Worm (Caenorhabditis elegans): ENCODE data around the gene Y69A2AR.25.

Y69A2AR.25 gene

DNA sequence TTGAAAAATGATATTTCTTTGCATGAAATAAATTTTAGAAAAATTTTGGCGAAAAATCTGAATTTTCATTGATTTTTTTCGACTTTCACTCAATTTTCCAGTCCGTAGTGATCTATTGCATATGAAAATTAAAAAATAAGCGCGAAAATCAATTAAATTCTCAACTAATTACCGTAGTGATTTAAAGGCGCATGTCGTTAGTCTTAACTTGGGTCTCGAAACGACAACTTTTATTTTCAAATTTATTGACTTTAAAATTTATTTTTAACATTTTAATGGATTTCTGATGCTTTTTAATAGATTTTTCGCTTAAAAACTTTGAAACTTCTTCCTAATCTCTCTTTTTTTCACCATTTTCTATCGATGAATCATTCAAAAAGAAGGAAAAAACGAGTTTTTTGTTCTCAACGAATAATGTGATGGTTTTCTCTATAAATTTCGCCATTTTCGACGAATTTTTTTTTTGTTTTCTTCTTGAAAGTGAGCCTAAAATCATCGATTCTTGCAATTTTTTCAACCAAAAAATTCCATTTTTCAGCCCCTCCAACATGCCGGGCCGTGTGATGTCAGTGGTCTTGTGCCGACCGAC lies 39.4 kb upstream of the Y69A2AR.25 start, which contains the start of gene vamp-7 (continued):
- no peak for TF ChIP-seq nhr-27 (tag; optimal IDR thresholded peaks at IDR 0.05)
- TF ChIP-seq bed-1 (GFP tag; IDR thresholded peaks at IDR 0.05): 0 out of 2 replicates have a peak, but pooled peaks have one; percentile 71
- no peak for TF ChIP-seq ceh-27 (GFP tag; optimal IDR thresholded peaks at IDR 0.05)
- TF ChIP-seq K12H6.12 (tag; optimal IDR thresholded peaks at IDR 0.05): no peak
- no peak for TF ChIP-seq F23B12.7 (tag; optimal IDR thresholded peaks at IDR 0.05; ENCODE audit: insufficient read depth)
- TF ChIP-seq lag-1 (GFP tag; IDR thresholded peaks at IDR 0.05): no peak
- peak; percentile 53; the same call in 1 of the 2 replicates for TF ChIP-seq ceh-91 (GFP tag; IDR thresholded peaks at IDR 0.05)
- TF ChIP-seq rpc-1 (optimal IDR thresholded peaks at IDR 0.05): no peak
- TF ChIP-seq rpc-1 (tag; optimal IDR thresholded peaks at IDR 0.05): no peak
- no peak for TF ChIP-seq ets-4 (GFP tag; optimal IDR thresholded peaks at IDR 0.05)
- no peak for TF ChIP-seq mxl-1 (tag; optimal IDR thresholded peaks at IDR 0.05)
- TF ChIP-seq ama-1 (optimal IDR thresholded peaks at IDR 0.05): no peak
- TF ChIP-seq ama-1 (GFP tag; optimal IDR thresholded peaks at IDR 0.05): no peak
- TF ChIP-seq dpff-1 (tag; optimal IDR thresholded peaks at IDR 0.05): no peak
- TF ChIP-seq dox-1 (GFP tag; IDR thresholded peaks at IDR 0.05): no peak
- no peak for TF ChIP-seq B0035.1 (tag; optimal IDR thresholded peaks at IDR 0.05)
- TF ChIP-seq D2030.7 (GFP tag; IDR thresholded peaks at IDR 0.05): no peak
- no peak for TF ChIP-seq ztf-6 (GFP tag; IDR thresholded peaks at IDR 0.05)
- TF ChIP-seq C17E4.6 (GFP tag; IDR thresholded peaks at IDR 0.05): no peak
- TF ChIP-seq attf-6 (GFP tag; IDR thresholded peaks at IDR 0.05): peak; percentile 56; the same call in 1 of the 2 replicates
- TF ChIP-seq nhr-90 (tag; optimal IDR thresholded peaks at IDR 0.05): no peak
- TF ChIP-seq pbrm-1 (GFP tag; IDR thresholded peaks at IDR 0.05): peak; percentile 44; the same call in 1 of the 2 replicates
- no peak for TF ChIP-seq F37B4.10 (GFP tag; IDR thresholded peaks at IDR 0.05)
- TF ChIP-seq hlh-12 (tag; optimal IDR thresholded peaks at IDR 0.05): no peak
- no peak for TF ChIP-seq attf-5 (GFP tag; optimal IDR thresholded peaks at IDR 0.05)
- no peak for TF ChIP-seq somi-1 (GFP tag; optimal IDR thresholded peaks at IDR 0.05)
- TF ChIP-seq tlf-1 (GFP tag; optimal IDR thresholded peaks at IDR 0.05): peak; percentile 55
- TF ChIP-seq nhr-120 (GFP tag; IDR thresholded peaks at IDR 0.05): no peak
- TF ChIP-seq Y95B8A.8 (GFP tag; IDR thresholded peaks at IDR 0.05): no peak
- no peak for TF ChIP-seq ccch-3 (GFP tag; optimal IDR thresholded peaks at IDR 0.05)
- TF ChIP-seq repo-1 (tag; optimal IDR thresholded peaks at IDR 0.05): peak; percentile 45
- TF ChIP-seq F57C9.4 (tag; optimal IDR thresholded peaks at IDR 0.05): no peak
- no peak for TF ChIP-seq let-526 (GFP tag; IDR thresholded peaks at IDR 0.05)
- TF ChIP-seq F22D6.2 (tag; optimal IDR thresholded peaks at IDR 0.05): no peak
- TF ChIP-seq sdz-38 (tag; optimal IDR thresholded peaks at IDR 0.05): no peak
- 0 out of 2 replicates have a peak, but pooled peaks have one; percentile 14 for TF ChIP-seq lin-26 (GFP tag; IDR thresholded peaks at IDR 0.05)
- peak; percentile 19 for TF ChIP-seq tbp1 (GFP tag; optimal IDR thresholded peaks at IDR 0.05)
- no peak for TF ChIP-seq Y67H2A.10 (GFP tag; conservative IDR thresholded peaks at IDR 0.05)
- peak; percentile 94 for TF ChIP-seq madf-6 (GFP tag; IDR thresholded peaks at IDR 0.05)
- no peak for TF ChIP-seq tbx-9 (tag; optimal IDR thresholded peaks at IDR 0.05; ENCODE audit: borderline replicate concordance)
- no peak for TF ChIP-seq Y79H2A.3 (GFP tag; conservative IDR thresholded peaks at IDR 0.05)
- no peak for TF ChIP-seq ceh-40 (GFP tag; IDR thresholded peaks at IDR 0.05)
- no peak for TF ChIP-seq F57A8.1 (GFP tag; optimal IDR thresholded peaks at IDR 0.05)
- TF ChIP-seq unc-62 (GFP tag; optimal IDR thresholded peaks at IDR 0.05): no peak
- TF ChIP-seq F49E8.2 (tag; optimal IDR thresholded peaks at IDR 0.05; ENCODE audit: insufficient read depth): peak; percentile 55
- TF ChIP-seq nhr-179 (tag; optimal IDR thresholded peaks at IDR 0.05): no peak
- TF ChIP-seq nhr-80 (tag; optimal IDR thresholded peaks at IDR 0.05): no peak
- TF ChIP-seq zim-3 (tag; optimal IDR thresholded peaks at IDR 0.05): no peak
- no peak for TF ChIP-seq rec-8 (tag; optimal IDR thresholded peaks at IDR 0.05)
- TF ChIP-seq ztf-25 (GFP tag; IDR thresholded peaks at IDR 0.05): 0 out of 2 replicates have a peak, but pooled peaks have one; percentile 29

All from whole organism, young adult.